Worm (Caenorhabditis elegans): Measurements from ENCODE around the gene cyp-35A2.
"Not testable (repeated sequence)": the region's sequence is repeated elsewhere in the genome, so short reads cannot be mapped to it uniquely, and the experiment has no call there.

cyp-35A2 gene

DNA sequence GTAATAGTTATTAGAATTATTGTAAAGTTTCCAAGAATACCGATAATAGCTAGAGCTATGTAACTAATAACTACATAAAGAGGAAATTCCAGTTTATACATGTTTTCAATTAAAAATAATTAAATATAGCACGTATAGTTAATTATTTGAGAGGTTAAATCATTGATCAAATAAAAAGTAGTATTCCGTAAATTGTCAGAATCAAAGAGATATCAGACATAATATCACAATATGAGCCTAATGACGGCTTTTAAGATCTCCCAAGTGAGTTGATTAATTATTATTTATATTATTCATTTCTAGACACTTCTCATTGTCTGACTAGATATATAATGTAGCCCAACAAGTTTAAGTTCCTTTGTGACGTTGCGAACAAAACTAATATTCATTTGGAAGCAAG lies 15.4 kb upstream of the cyp-35A2 start, which contains the start of gene srsx-24:
Gene srsx-24 (minus strand): TSS at position 101 of the 400 bp plus-strand sequence.
- TF ChIP-seq unc-62 (GFP tag; optimal IDR thresholded peaks at IDR 0.05): no peak

DNA sequence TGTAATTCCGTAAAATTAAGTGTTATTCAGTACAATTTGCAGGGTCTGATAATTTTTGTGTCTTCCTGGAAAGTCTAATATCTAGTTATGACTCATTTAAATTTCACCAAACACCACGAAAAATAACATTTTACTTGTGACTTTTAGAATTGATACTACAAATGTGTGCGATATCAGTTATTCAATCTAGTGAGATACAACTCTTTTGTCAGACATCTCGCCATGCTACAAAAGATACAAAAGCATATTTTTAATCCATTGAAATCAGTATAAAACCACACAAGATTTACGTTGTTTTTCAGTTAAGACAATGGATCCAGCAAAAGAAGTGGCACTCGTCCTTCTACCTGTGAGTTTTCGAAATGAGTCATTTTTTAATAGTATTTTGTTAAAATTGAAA lies 10.1 kb upstream of the cyp-35A2 start, which contains the start of gene srx-56:
Gene srx-56 (plus strand): TSS at position 301 of the 400 bp plus-strand sequence.
- TF ChIP-seq unc-62 (GFP tag; optimal IDR thresholded peaks at IDR 0.05): no peak

DNA sequence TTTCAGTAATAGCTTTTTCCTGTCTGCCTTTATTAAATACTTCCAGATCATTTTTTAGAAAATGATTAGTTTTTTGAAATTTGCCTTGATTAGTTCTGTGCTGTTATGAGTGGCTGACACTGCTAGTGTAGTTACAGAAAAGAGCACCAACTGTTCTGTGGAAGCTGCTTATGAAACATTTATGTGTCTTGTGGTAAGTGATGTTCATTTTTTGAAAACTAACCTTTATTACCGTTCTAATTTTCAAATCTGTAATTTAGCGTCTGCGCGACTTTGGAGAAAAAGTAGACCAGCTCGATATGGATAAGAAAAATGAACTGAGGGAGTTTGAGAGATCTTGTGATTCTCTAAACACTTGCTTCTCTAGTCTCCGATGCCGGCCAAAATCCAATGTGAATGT lies 5.6 kb upstream of the cyp-35A2 start, which contains the start of gene srj-14:
Gene srj-14 (plus strand): TSS at position 131 of the 400 bp plus-strand sequence.
- no peak for TF ChIP-seq unc-62 (GFP tag; optimal IDR thresholded peaks at IDR 0.05)

DNA sequence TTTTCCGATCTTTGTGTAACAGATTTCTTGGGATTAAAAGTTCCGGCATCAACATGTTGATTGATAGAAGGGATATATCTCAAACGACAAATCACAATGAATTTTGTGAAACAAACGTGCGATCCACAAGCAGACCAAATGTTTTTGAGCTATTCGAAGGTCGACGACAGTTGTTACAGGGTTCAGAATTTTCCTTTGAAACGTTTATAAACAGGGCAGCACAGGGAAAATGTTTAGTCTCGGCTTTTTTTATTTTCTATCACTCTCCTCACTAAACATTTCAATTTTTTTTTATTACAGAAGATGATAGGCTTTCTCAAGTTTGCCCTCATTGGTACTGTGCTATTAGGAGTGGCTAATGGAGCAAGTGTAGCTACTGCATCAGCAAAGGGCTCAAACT lies 969 bp upstream of the cyp-35A2 start, which contains the start of gene exc-13:
Gene exc-13 (plus strand): TSS at position 301 of the 400 bp plus-strand sequence.
- TF ChIP-seq unc-62 (GFP tag; optimal IDR thresholded peaks at IDR 0.05): no peak

DNA sequence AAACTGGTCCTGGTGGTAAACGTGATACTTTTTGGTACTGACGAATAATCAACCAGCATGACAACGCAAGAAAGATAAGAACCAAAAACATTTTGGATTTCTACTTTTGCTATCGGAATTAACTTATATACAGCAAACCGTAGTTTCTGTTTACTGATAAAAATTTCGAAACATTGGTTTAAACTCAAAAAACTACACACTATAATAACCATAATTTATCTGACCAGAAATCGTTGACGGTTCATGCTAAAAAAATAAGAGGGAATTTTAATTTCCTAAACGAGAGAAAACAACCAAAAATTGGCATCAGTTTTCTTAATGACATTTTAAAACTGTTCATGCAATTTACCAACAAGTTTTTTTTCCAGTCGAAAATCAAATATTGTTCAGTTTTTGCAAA lies 2.3 kb downstream of the cyp-35A2 start, which contains the start of gene cyp-35A1:
Gene cyp-35A1 (minus strand): TSS at position 101 of the 400 bp plus-strand sequence.
- no peak for TF ChIP-seq unc-62 (GFP tag; optimal IDR thresholded peaks at IDR 0.05)

DNA sequence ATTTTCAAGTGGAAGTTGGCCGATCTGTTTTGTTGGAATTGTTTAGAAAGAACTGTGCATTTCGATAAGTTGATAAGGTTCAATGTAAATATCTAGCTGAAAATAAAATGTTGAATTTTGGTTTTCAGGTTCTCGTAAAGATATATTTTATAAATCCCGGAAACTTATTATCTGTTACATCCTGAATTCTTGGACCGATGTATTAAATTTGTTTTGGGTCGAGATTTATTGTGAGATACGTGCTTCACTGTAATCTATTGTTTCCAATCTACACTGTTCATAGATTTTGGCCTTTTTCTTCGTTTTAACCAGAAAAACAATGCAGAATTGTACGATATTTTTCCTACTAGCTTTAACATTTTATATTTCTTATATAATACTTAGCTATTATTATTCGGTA lies 6.8 kb downstream of the cyp-35A2 start, which contains the start of gene C03G6.6:
Gene C03G6.6 (plus strand): TSS at position 301 of the 400 bp plus-strand sequence.
- TF ChIP-seq unc-62 (GFP tag; optimal IDR thresholded peaks at IDR 0.05): no peak

DNA sequence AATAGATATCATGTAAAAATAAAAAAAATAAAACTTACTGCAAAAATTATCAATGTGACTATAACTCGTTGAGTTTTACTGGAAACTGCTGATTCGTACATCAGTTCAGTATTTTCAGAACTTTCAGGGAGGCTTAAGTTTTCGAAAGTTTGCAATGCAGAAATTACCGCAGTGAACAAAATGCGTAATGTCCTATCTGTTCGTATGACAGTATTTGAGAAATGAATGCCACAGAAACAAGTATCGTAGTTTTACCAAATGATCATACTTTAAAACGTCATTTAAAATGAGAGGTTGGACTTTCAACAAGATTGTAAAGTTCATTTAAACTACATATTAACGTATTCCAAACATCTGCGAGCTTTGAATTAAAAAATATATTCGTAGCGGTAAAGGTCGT lies 7.3 kb downstream of the cyp-35A2 start, which contains the start of gene C03G6.21:
Gene C03G6.21 (minus strand): TSS at position 101 of the 400 bp plus-strand sequence.
- TF ChIP-seq unc-62 (GFP tag; optimal IDR thresholded peaks at IDR 0.05): no peak

DNA sequence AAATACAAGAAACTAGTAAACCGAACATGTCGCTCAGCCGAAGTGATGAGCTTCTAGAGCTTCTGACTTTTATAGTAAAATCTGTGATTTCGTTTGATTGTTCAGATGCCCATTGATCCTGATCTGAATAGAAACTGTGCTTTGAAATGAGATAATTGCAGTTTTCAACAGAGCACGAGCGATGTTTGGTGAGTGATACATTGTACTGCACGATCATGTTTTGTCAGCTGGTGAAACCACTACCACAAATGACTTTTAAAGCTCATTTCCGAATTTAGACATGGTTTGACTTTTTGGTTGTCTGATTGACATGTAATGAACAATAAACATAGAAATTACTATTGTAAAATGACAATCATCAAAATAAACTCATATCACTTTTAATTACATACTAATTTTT lies 8.5 kb downstream of the cyp-35A2 start, which contains the start of gene tag-293:
Gene tag-293 (minus strand): TSS at position 101 of the 400 bp plus-strand sequence.
- no peak for TF ChIP-seq unc-62 (GFP tag; optimal IDR thresholded peaks at IDR 0.05)

DNA sequence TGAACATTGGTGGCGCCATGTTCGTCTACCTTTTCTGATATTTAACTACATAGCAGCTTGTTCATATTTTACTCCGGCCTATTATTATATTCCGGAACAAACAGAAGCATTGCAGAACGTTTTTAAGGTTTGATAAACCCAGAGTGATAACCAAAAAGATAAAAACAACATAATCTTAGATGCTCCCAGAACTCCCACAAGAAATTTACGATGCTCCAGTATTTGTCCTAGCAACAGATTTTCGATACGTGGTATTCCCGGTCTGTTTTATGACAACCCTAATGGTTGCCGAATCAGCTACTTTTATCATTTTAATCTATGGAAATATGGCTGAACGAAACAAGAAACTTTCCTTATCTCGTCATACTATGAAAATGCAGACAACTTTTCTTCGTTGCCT lies 10.4 kb downstream of the cyp-35A2 start:
- TF ChIP-seq unc-62 (GFP tag; optimal IDR thresholded peaks at IDR 0.05): no peak

DNA sequence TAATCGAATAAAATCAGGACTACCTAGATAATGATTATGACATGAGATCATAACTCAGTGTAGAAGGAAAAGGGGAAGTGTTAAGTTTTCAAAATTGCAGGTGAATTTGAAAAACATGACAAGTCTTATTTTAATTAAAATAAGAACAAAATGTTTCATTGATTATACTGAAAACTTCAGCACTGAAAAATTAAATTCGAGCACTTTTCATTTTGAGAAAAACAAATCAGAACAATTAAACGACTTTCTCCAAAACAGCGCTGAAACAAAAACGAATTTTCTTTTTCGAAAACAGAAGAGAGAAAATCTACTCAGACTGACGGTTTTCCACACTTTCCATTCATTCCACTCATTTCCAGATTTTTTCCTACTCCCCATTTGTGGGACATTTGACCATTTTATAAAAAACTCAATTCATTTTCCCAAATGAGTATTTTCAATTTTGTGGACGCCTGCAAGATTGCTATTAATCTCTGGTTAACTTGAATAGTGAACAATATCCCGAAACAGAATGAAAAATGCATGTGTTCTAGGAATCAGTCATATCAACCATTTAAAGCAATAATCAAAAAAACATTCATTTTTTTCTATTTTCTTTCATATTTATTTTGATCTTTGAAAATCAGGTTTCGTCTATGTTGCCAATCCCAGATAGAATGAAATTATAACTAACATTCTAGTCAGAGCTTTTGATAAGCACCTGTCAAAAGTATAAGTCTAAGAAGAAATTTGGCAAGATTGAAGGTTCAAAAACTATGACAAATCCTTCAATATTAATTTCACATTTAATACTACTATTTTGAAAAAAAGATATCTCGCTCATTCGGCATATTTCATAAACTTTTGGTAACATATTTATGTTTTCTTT lies 11.6 kb downstream of the cyp-35A2 start, which contains the start of the genes srh-231 and srh-275:
Gene srh-231 (minus strand): TSS at position 51 of the 868 bp plus-strand sequence.
Gene srh-275 (plus strand): TSS at position 818 of the 868 bp plus-strand sequence.
- no peak for TF ChIP-seq unc-62 (GFP tag; optimal IDR thresholded peaks at IDR 0.05)

DNA sequence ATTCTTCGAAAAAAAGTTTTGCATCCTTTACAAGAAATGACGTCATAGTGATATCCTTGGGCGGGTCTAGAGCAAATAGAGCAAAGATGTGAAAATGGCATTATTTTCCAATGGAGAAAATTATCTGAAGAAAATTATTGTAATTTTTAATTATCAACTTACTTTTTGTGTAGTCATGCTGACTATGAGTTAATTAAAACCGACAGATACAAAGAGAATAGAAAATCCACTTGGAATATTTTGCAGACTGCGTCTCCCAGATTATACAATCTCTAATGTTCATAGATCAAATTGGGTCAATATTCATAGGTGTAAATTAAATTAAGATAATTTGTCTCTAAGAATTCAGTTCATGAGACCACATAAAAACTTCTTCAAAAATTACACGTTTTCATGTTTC lies 14.4 kb downstream of the cyp-35A2 start, which contains the start of gene nhr-149:
Gene nhr-149 (minus strand): TSS at position 101 of the 400 bp plus-strand sequence.
- no peak for TF ChIP-seq unc-62 (GFP tag; optimal IDR thresholded peaks at IDR 0.05)

DNA sequence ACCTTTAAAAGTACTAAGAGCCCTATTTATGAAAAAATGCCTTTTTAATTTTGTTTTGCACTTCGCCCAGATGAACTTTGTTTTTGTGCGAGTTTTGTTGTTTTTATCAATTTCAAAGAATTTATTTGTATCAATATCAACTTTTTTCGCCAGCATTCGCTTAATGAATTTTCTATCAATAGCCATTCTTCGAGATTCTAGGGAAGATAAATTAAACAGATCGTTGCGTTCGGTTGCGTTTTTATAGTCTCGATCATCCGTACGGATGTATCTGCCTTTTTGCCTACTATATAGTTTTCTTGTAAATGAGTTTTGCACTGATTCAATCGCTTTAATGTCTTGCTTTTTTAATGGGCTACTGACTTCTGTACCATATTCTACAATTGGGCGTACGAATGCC lies 18.5 kb downstream of the cyp-35A2 start, which contains the start of gene nhr-147:
Gene nhr-147 (plus strand): TSS at position 301 of the 400 bp plus-strand sequence.
- not testable (repeated sequence) for TF ChIP-seq unc-62 (GFP tag; optimal IDR thresholded peaks at IDR 0.05)

DNA sequence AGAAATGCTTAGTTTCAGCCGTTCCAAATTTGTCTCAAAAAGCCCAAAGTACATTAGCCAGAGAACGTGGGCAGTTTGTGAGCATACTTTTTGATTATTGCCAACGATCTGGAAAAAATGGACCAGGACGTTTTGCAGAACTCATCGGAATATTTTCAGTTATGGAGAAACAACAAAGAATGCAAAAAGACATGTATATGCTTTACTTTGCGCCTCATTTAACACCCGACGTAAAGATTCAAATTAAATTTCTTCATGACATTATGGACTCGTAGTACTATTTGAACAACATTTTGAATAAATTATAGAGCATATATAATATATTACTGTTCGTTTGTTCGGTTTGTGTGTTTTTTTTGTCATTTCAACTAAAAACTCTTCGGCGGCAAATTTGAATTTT lies 20.5 kb downstream of the cyp-35A2 start, which contains the start of gene srh-244:
Gene srh-244 (plus strand): TSS at position 301 of the 400 bp plus-strand sequence.
- TF ChIP-seq unc-62 (GFP tag; optimal IDR thresholded peaks at IDR 0.05): no peak

DNA sequence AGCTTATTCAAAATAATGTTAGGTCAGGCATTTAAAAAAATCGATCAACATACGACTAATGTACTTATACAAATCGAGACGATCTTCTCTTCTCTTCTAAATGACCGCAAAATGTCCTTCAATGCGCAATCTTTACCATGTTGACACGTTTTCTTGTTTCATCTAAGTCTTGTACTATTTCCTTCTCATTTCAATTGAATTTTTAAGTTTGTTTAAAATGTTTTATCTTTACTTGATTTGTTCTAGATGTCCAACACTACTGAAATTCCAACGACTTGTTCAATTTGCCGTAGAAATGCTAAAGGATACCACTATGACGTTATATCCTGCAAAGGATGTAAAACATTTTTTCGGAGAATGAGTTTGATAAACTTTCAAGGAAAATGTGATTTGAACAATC lies 22.0 kb downstream of the cyp-35A2 start, which contains the start of the genes nhr-263 and nhr-148:
Gene nhr-263 (minus strand): TSS at position 101 of the 400 bp plus-strand sequence.
Gene nhr-148 (plus strand): TSS at position 215 of the 400 bp plus-strand sequence.
- no peak for TF ChIP-seq unc-62 (GFP tag; optimal IDR thresholded peaks at IDR 0.05)

DNA sequence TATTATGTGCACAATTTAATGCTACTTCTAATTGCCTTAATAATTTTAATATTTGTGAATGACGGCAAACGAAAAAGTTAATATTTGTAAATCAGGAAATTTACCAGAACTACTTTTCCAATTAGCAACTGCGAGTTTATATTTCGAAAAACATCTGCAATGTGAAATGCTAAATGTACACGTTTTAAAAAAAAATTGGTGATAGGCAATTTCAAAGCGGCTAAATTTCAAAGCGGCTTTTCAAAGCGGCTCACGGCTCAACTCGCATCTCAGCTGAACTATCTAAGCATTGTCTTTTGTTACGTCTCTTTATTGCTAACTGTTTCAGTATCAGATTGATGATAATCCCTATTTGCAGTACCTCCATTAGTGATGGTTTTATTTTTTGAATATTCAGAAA lies 24.2 kb downstream of the cyp-35A2 start, which contains the start of gene srh-187:
Gene srh-187 (minus strand): TSS at position 101 of the 400 bp plus-strand sequence.
- no peak for TF ChIP-seq unc-62 (GFP tag; optimal IDR thresholded peaks at IDR 0.05)

DNA sequence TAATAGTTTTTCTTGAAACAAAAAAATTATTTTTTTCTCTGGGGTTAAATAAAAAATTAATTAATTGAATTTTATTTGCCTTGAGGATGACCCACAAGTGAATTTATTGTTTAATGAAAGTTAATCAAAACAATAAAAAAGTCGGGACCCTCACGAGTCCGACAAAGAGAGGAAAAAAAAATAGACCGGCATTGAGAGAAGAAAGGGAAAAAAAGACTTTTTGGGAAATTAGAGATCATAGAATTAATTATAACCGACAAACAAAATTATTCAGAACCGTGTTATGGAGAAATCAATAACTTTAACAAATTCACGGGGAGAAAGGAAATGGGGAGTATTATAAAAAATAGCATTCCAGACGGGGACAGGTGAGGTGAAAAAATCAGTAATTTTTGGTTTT lies 26.8 kb downstream of the cyp-35A2 start, which contains the start of gene F10G2.7:
Gene F10G2.7 (minus strand): TSS at position 101 of the 400 bp plus-strand sequence.
- TF ChIP-seq unc-62 (GFP tag; optimal IDR thresholded peaks at IDR 0.05): not testable (repeated sequence)
